Worm (Caenorhabditis elegans) whole organism, early embryonic: ENCODE measurements around the gene fbxl-1.

ENCODE experiments used
- B0310.2 ChIP-seq: sonication (generic microtip); optimal IDR thresholded peaks from 2 replicates; lab custom pipeline; 2016; ENCODE audit warnings: mild to moderate bottlenecking, missing genetic modification characterization, missing compliant biosample characterization
- hnd-1 ChIP-seq: sonication (generic microtip); optimal IDR thresholded peaks from 2 replicates; lab custom pipeline; 2016; ENCODE audit warnings: missing genetic modification characterization, missing compliant biosample characterization
- pes-1 ChIP-seq: fragments of 200-800 bp; sonication (Bioruptor generic); IDR thresholded peaks from 2 replicates; pipeline ENCODE4 v1.3.6; 2022; ENCODE audit warnings: missing genetic modification reagents, missing genetic modification characterization, missing compliant biosample characterization

DNA sequence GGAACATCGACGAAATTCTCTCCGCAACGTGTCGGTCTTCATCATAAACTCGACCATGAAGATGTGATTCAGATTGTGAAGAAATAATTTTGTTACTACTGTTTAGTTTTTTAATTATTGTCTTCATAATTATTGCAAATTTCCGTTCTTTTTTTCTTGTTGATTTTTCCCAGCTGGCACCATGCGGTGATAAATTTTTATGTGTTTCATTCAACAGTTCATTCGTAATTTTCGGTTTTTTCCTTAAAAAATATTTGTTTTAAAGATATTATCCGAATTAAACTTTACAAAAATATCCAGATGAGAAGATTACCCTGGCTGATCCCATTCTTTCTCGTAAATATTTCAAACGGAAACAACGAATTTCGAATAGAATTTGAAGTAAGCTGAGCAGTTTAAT, 19.4 kb downstream of the fbxl-1 start, which contains the start of gene C02F5.13:
- no peak for TF ChIP-seq pes-1
- TF ChIP-seq B0310.2 (tag; lab: Kevin White, UChicago): no peak
- no peak for TF ChIP-seq hnd-1 (tag; lab: Kevin White, UChicago)
